Fruit fly (Drosophila melanogaster): Measurements from ENCODE around the gene Blos3.

DNA sequence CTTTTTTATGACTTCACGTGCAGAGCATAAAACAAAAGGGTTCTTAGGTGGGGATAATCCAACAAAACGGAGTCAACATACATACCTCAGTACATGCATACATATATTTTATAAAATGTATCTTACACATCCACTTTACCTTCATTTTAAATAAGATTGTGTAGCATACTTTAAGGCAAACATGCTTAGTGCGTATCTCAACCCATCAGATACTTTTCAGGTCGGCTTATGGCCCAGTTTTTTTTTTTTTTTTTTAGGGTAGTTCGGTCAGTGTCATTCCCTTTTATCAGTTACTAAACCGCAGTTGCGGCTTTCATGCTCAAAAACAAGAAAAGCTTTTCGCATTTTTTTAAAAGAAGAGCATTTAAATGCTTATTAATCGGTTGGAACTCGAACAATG lies 22.0 kb downstream of the Blos3 start, which contains the start of gene NijB:
- TF ChIP-seq CG14655 (GFP tag; optimal IDR thresholded peaks at IDR 0.05) (no peak), EcR (GFP tag; optimal IDR thresholded peaks at IDR 0.05) (peak; percentile 83), CG12605 (GFP tag; IDR thresholded peaks at IDR 0.05) (no peak), D1 (tag; optimal IDR thresholded peaks at IDR 0.05) (no peak), CG4496 (GFP tag; IDR thresholded peaks at IDR 0.05) (no peak), fd96Ca (GFP tag; IDR thresholded peaks at IDR 0.05) (no peak), CG10348 (GFP tag; IDR thresholded peaks at IDR 0.05) (no peak), CG8301 (tag; optimal IDR thresholded peaks at IDR 0.05) (no peak), CG32121 (GFP tag; IDR thresholded peaks at IDR 0.05) (no peak), gl (tag; optimal IDR thresholded peaks at IDR 0.05) (no peak)
